Worm (Caenorhabditis elegans): ENCODE measurements around the gene K09C6.10.

DNA sequence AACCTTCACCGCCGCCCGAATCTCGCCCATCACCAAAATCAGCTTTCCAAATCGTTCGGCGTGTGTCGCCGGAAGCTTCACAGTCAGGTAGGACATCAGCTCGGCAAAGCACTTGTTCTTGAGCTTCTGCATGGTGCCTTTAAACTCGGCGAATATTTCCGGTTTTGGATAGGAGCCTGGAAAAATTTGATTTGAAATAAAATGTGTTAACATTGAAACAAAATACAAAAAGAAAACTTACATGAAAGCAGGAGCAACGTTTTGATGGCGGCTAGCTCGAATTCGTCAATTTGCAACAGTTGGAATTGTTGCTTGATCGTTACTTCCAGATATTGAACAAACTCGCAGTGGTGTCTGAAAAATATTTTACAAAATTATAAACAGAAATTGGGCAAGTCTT, 36.5 kb upstream of the K09C6.10 start:
- no peak for TF ChIP-seq ref-1 (GFP tag; conservative IDR thresholded peaks at IDR 0.05)
- TF ChIP-seq flt-1 (GFP tag; IDR thresholded peaks at IDR 0.05) = no peak
- TF ChIP-seq tab-1 (GFP tag; IDR thresholded peaks at IDR 0.05) = no peak
- no peak for TF ChIP-seq cog-1 (tag; optimal IDR thresholded peaks at IDR 0.05)
- TF ChIP-seq ztf-23 (GFP tag; IDR thresholded peaks at IDR 0.05) = no peak
- TF ChIP-seq med-1 (GFP tag; optimal IDR thresholded peaks at IDR 0.05; ENCODE audit: insufficient read depth) = no peak
- no peak for TF ChIP-seq T22C8.4 (GFP tag; IDR thresholded peaks at IDR 0.05)
- TF ChIP-seq ztf-29 (GFP tag; IDR thresholded peaks at IDR 0.05) = no peak
- TF ChIP-seq klf-2 (GFP tag; conservative IDR thresholded peaks at IDR 0.05) = no peak
